Worm (Caenorhabditis elegans): ENCODE data around the gene R07B1.5.

- TF ChIP-seq chd-7 (tag; optimal IDR thresholded peaks at IDR 0.05) (no peak), Y53G8AR.9 (GFP tag; conservative IDR thresholded peaks at IDR 0.05) (no peak), B0261.1 (tag; optimal IDR thresholded peaks at IDR 0.05) (no peak), D2030.7 (GFP tag; IDR thresholded peaks at IDR 0.05) (no peak), nfya-1 (tag; optimal IDR thresholded peaks at IDR 0.05; ENCODE audit: borderline replicate concordance, insufficient read depth) (no peak), ceh-27 (GFP tag; optimal IDR thresholded peaks at IDR 0.05) (no peak), lin-35 (GFP tag; optimal IDR thresholded peaks at IDR 0.05) (no peak), lin-40 (tag; optimal IDR thresholded peaks at IDR 0.05) (no peak), pha-4 (tag; optimal IDR thresholded peaks at IDR 0.05) (no peak)
These were observed 6.1 kb downstream of the R07B1.5 start, which contains the start of gene R07B1.13 for ce11 chrX:9869522-9869921.

Data from whole organism, young adult.